Worm (Caenorhabditis elegans) whole organism, young adult: ENCODE results near the gene T12B5.14.
A peak's percentile ranks its signal among the peaks of the same experiment; 100 is the strongest.
"Not testable (repeated sequence)": the region's sequence is repeated elsewhere in the genome, so short reads cannot be mapped to it uniquely, and the experiment has no call there.

Experiments
- K11D2.4 ChIP-seq: fragments of 200-800 bp; sonication (Bioruptor generic); IDR thresholded peaks from 2 replicates; pipeline ENCODE4 v1.3.6; 2022; ENCODE audit warnings: missing genetic modification reagents, missing genetic modification characterization, missing compliant biosample characterization
- T26A5.8 ChIP-seq: sonication (generic microtip); optimal IDR thresholded peaks from 2 replicates; lab custom pipeline; 2016; ENCODE audit warnings: missing genetic modification characterization, missing compliant biosample characterization
- ama-1 ChIP-seq, 3 experiments: fragments of 150-350 bp in 1 of 3; sonication (generic microtip) in 2 of 3; optimal IDR thresholded peaks; 2 replicates each; lab custom pipeline; 2014 to 2018; ENCODE audit warnings: missing biosample characterization in 2 of 3, missing genetic modification characterization in 2 of 3, missing genetic modification reagents in 2 of 3
- ets-4 ChIP-seq: fragments of 200-800 bp; sonication (Bioruptor generic); optimal IDR thresholded peaks from 2 replicates; lab custom pipeline; 2018; ENCODE audit warnings: mild to moderate bottlenecking, missing genetic modification characterization, missing compliant biosample characterization
- lsy-27 ChIP-seq: sonication (generic microtip); optimal IDR thresholded peaks from 2 replicates; lab custom pipeline; 2017; ENCODE audit warnings: missing genetic modification characterization, mild to moderate bottlenecking, missing compliant biosample characterization, antibody characterized with exemption, missing genotype, borderline replicate concordance; ENCODE audit not compliant: insufficient read depth
- pbrm-1 ChIP-seq: fragments of 200-800 bp; sonication (Bioruptor generic); IDR thresholded peaks from 2 replicates; pipeline ENCODE4 v1.3.6; 2022; ENCODE audit warnings: missing genetic modification reagents, missing genetic modification characterization, missing compliant biosample characterization
- pha-4 ChIP-seq: fragments of 150-350 bp; sonication (generic microtip); optimal IDR thresholded peaks from 2 replicates; lab custom pipeline; 2014; ENCODE audit warnings: missing biosample characterization, missing genetic modification reagents, missing genetic modification characterization

- not testable (repeated sequence) for TF ChIP-seq K11D2.4 (GFP tag; lab: Robert Waterston, UW); pha-4 (tag; lab: Kevin White, UChicago); T26A5.8 (tag; lab: Kevin White, UChicago); ama-1 (optimal IDR thresholded peaks at IDR 0.05; lab: Kevin White, UChicago); ama-1 (GFP tag; optimal IDR thresholded peaks at IDR 0.05; lab: Kevin White, UChicago); ets-4 (GFP tag; lab: Kevin White, UChicago); lsy-27 (tag; lab: Kevin White, UChicago)
- 0 out of 2 replicates have a peak, but pooled peaks have one; percentile 19 for TF ChIP-seq pbrm-1 (GFP tag; lab: Robert Waterston, UW)
Observed at ce11 chrIII:912778-913177, 41.9 kb upstream of the T12B5.14 start.
